Worm (Caenorhabditis elegans): ENCODE data around the gene T01G1.2.

The T01G1.2 gene

ce11 chrIV:11314885-11315284 lies 39.3 kb upstream of the T01G1.2 start, which contains the start of the genes B0035.3, B0035.22 and pfd-4 (continued):
- TF ChIP-seq arid-1 (GFP tag; conservative IDR thresholded peaks at IDR 0.05): no peak
- TF ChIP-seq ceh-28 (tag; optimal IDR thresholded peaks at IDR 0.05): no peak
- TF ChIP-seq R02D3.7 (tag; optimal IDR thresholded peaks at IDR 0.05): no peak
- no peak for TF ChIP-seq ZK546.5 (tag; optimal IDR thresholded peaks at IDR 0.05)
- TF ChIP-seq nhr-10 (tag; optimal IDR thresholded peaks at IDR 0.05): no peak
- TF ChIP-seq nhr-41 (GFP tag; IDR thresholded peaks at IDR 0.05): no peak
- no peak for TF ChIP-seq fos-1 (tag; optimal IDR thresholded peaks at IDR 0.05)
- peak; percentile 46 for TF ChIP-seq mep-1 (tag; optimal IDR thresholded peaks at IDR 0.05)
- no peak for TF ChIP-seq Y75B8A.6 (GFP tag; IDR thresholded peaks at IDR 0.05)
- no peak for TF ChIP-seq hmg-1.1 (GFP tag; IDR thresholded peaks at IDR 0.05)
- TF ChIP-seq unc-130 (GFP tag; optimal IDR thresholded peaks at IDR 0.05): peak; percentile 74
- no peak for TF ChIP-seq sdz-12 (GFP tag; optimal IDR thresholded peaks at IDR 0.05)
- peak; percentile 32 for TF ChIP-seq hlh-30 (tag; optimal IDR thresholded peaks at IDR 0.05; ENCODE audit: insufficient read depth)
- no peak for TF ChIP-seq zip-11 (GFP tag; IDR thresholded peaks at IDR 0.05)
- no peak for TF ChIP-seq lin-13 (GFP tag; optimal IDR thresholded peaks at IDR 0.05)
- TF ChIP-seq hif-1 (tag; optimal IDR thresholded peaks at IDR 0.05): peak in 1 of 2 experiments; percentile 72
- TF ChIP-seq lsy-2 (tag; optimal IDR thresholded peaks at IDR 0.05): peak in 1 of 2 experiments; percentile 80
- no peak for TF ChIP-seq zfp-2 (tag; optimal IDR thresholded peaks at IDR 0.05)
- no peak for TF ChIP-seq ceh-82 (tag; optimal IDR thresholded peaks at IDR 0.05)
- no peak for TF ChIP-seq lim-7 (GFP tag; IDR thresholded peaks at IDR 0.05)

DNA sequence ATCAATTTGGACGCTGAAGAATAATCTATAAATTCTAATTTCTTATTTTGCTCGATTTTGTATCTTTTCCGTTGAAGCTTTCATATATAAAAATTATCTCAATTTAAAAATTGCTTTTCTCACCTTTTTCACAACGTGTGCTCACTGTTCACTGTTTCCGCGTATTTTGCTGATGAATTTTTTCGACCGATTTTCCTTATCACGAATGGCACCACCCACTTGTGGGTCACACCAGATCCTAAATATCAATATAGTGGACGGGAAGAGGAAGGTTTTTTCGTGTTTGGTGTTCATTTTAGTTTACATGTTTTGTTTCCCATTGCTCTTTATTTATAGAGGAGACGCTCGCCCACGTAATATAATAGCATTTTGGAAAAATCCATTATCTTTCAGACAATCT lies 38.5 kb upstream of the T01G1.2 start:
- TF ChIP-seq lir-3 (tag; optimal IDR thresholded peaks at IDR 0.05): no peak
- TF ChIP-seq dve-1 (tag; optimal IDR thresholded peaks at IDR 0.05; ENCODE audit: insufficient read depth): no peak
- no peak for TF ChIP-seq Y5F2A.4 (GFP tag; optimal IDR thresholded peaks at IDR 0.05)
- TF ChIP-seq zfp-2 (tag; optimal IDR thresholded peaks at IDR 0.05): no peak
- TF ChIP-seq hmg-1.1 (GFP tag; IDR thresholded peaks at IDR 0.05): no peak
- TF ChIP-seq mes-2 (tag; optimal IDR thresholded peaks at IDR 0.05; ENCODE audit: poor library complexity, severe bottlenecking): no peak
- TF ChIP-seq skn-1 (tag; optimal IDR thresholded peaks at IDR 0.05): no peak
- no peak for TF ChIP-seq attf-4 (tag; optimal IDR thresholded peaks at IDR 0.05)
- TF ChIP-seq lin-38 (GFP tag; IDR thresholded peaks at IDR 0.05): no peak
- no peak for TF ChIP-seq nhr-76 (tag; optimal IDR thresholded peaks at IDR 0.05)
- TF ChIP-seq ZK546.5 (tag; optimal IDR thresholded peaks at IDR 0.05): no peak
- TF ChIP-seq rbr-2 (tag; optimal IDR thresholded peaks at IDR 0.05): no peak
- no peak for TF ChIP-seq aha-1 (tag)
- no peak for TF ChIP-seq jun-1 (tag; optimal IDR thresholded peaks at IDR 0.05)
- no peak for TF ChIP-seq pqm-1 (tag; optimal IDR thresholded peaks at IDR 0.05)
- TF ChIP-seq nhr-10 (tag; optimal IDR thresholded peaks at IDR 0.05): no peak

ce11 chrIV:11316106-11316505 lies 38.1 kb upstream of the T01G1.2 start:
- no peak for TF ChIP-seq daf-8 (GFP tag; IDR thresholded peaks at IDR 0.05)
- no peak for TF ChIP-seq hlh-30 (tag; optimal IDR thresholded peaks at IDR 0.05; ENCODE audit: insufficient read depth)
- TF ChIP-seq cey-2 (tag; optimal IDR thresholded peaks at IDR 0.05; ENCODE audit: borderline replicate concordance, insufficient read depth): no peak
- TF ChIP-seq fos-1 (tag; optimal IDR thresholded peaks at IDR 0.05): no peak
- no peak for TF ChIP-seq F44E2.7 (GFP tag; IDR thresholded peaks at IDR 0.05)
- no peak for TF ChIP-seq snpc-1.2 (GFP tag; IDR thresholded peaks at IDR 0.05)
- no peak for TF ChIP-seq F37D6.2 (tag; optimal IDR thresholded peaks at IDR 0.05)
- no peak for TF ChIP-seq ZK546.5 (tag; optimal IDR thresholded peaks at IDR 0.05)
- TF ChIP-seq daf-12 (tag; optimal IDR thresholded peaks at IDR 0.05): no peak
- no peak for TF ChIP-seq dve-1 (tag; optimal IDR thresholded peaks at IDR 0.05; ENCODE audit: insufficient read depth)

Data from whole organism, L4 larva.